Fruit fly (Drosophila melanogaster) whole organism: ENCODE measurements around the gene CG16825.
A peak's percentile ranks its signal among the peaks of the same experiment; 100 is the strongest.

Source experiments
- CG8478 ChIP-seq: fragments of >200 bp; optimal IDR thresholded peaks from 2 replicates; lab custom pipeline; 2018; ENCODE audit warnings: inconsistent platforms
- Dll ChIP-seq: fragments of >200 bp; optimal IDR thresholded peaks from 2 replicates; lab custom pipeline; 2017
- EcR ChIP-seq, 2 experiments: fragments of >200 bp; optimal IDR thresholded peaks; 2 replicates each; lab custom pipeline; 2017; ENCODE audit warnings: missing biosample characterization in 2 of 2, missing genetic modification characterization in 2 of 2, missing genetic modification reagents in 2 of 2
- pan ChIP-seq: fragments of >200 bp; optimal IDR thresholded peaks from 2 replicates; lab custom pipeline; 2017
- psq ChIP-seq: fragments of >200 bp; optimal IDR thresholded peaks from 2 replicates; lab custom pipeline; 2017
- usp ChIP-seq: fragments of >200 bp; optimal IDR thresholded peaks from 2 replicates; lab custom pipeline; 2017; ENCODE audit warnings: missing biosample characterization, missing genetic modification characterization, mixed read lengths

Gene CG16825

dm6 chr2L:13290276-13291065, 14.1 kb upstream of the CG16825 start:
- TF ChIP-seq Dll (lab: Kevin White, UChicago) (peak; percentile 57), usp (GFP tag; lab: Kevin White, UChicago) (no peak)

dm6 chr2L:13291066-13291434, 13.5 kb upstream of the CG16825 start:
- TF ChIP-seq Dll (lab: Kevin White, UChicago) (no peak), EcR (GFP tag; optimal IDR thresholded peaks at IDR 0.05; lab: Kevin White, UChicago) (no peak), CG8478 (lab: Kevin White, UChicago) (no peak), usp (GFP tag; lab: Kevin White, UChicago) (no peak), psq (lab: Kevin White, UChicago) (no peak), pan (lab: Kevin White, UChicago) (no peak)

dm6 chr2L:13291960-13292487, 12.6 kb upstream of the CG16825 start:
- TF ChIP-seq usp (GFP tag; lab: Kevin White, UChicago) = no peak
- TF ChIP-seq CG8478 (lab: Kevin White, UChicago) = no peak
- TF ChIP-seq EcR (GFP tag; optimal IDR thresholded peaks at IDR 0.05; lab: Kevin White, UChicago) = no peak
- no peak for TF ChIP-seq Dll (lab: Kevin White, UChicago)
- TF ChIP-seq psq (lab: Kevin White, UChicago) = no peak
- TF ChIP-seq pan (lab: Kevin White, UChicago) = no peak

dm6 chr2L:13292626-13293025, 12.0 kb upstream of the CG16825 start, which contains the start of gene CG16824:
Gene CG16824, plus strand, starts transcription at chr2L:13293009.
- TF ChIP-seq pan (lab: Kevin White, UChicago) (no peak), psq (lab: Kevin White, UChicago) (no peak), Dll (lab: Kevin White, UChicago) (no peak), CG8478 (lab: Kevin White, UChicago) (no peak), usp (GFP tag; lab: Kevin White, UChicago) (no peak), EcR (GFP tag; optimal IDR thresholded peaks at IDR 0.05; lab: Kevin White, UChicago) (no peak)

dm6 chr2L:13295978-13296702, 8.4 kb upstream of the CG16825 start:
- TF ChIP-seq usp (GFP tag; lab: Kevin White, UChicago) (no peak), psq (lab: Kevin White, UChicago) (no peak), CG8478 (lab: Kevin White, UChicago) (no peak), Dll (lab: Kevin White, UChicago) (no peak), pan (lab: Kevin White, UChicago) (no peak), EcR (GFP tag; optimal IDR thresholded peaks at IDR 0.05; lab: Kevin White, UChicago) (no peak)

- no peak for TF ChIP-seq CG8478 (lab: Kevin White, UChicago)
- TF ChIP-seq pan (lab: Kevin White, UChicago) = no peak
- TF ChIP-seq Dll (lab: Kevin White, UChicago) = no peak
- TF ChIP-seq EcR (GFP tag; optimal IDR thresholded peaks at IDR 0.05; lab: Kevin White, UChicago) = no peak
- no peak for TF ChIP-seq psq (lab: Kevin White, UChicago)
- no peak for TF ChIP-seq usp (GFP tag; lab: Kevin White, UChicago)
Observed at dm6 chr2L:13296703-13297230, 7.8 kb upstream of the CG16825 start.

- TF ChIP-seq CG8478 (lab: Kevin White, UChicago) (no peak), EcR (GFP tag; optimal IDR thresholded peaks at IDR 0.05; lab: Kevin White, UChicago) (no peak), Dll (lab: Kevin White, UChicago) (no peak), pan (lab: Kevin White, UChicago) (no peak), usp (GFP tag; lab: Kevin White, UChicago) (no peak), psq (lab: Kevin White, UChicago) (no peak)
Observed at dm6 chr2L:13305000-13305399, 412 bp downstream of the CG16825 start.

- TF ChIP-seq psq (lab: Kevin White, UChicago) = no peak
- no peak for TF ChIP-seq usp (GFP tag; lab: Kevin White, UChicago)
- no peak for TF ChIP-seq CG8478 (lab: Kevin White, UChicago)
- TF ChIP-seq EcR (GFP tag; optimal IDR thresholded peaks at IDR 0.05; lab: Kevin White, UChicago) = no peak
- no peak for TF ChIP-seq Dll (lab: Kevin White, UChicago)
Observed at dm6 chr2L:13306655-13307054, 2.1 kb downstream of the CG16825 start, which contains the start of gene CG43779. Gene CG43779, minus strand, starts transcription at chr2L:13306755.

- no peak for TF ChIP-seq psq (lab: Kevin White, UChicago)
- no peak for TF ChIP-seq usp (GFP tag; lab: Kevin White, UChicago)
- no peak for TF ChIP-seq pan (lab: Kevin White, UChicago)
- TF ChIP-seq CG8478 (lab: Kevin White, UChicago) = no peak
- no peak for TF ChIP-seq Dll (lab: Kevin White, UChicago)
- no peak for TF ChIP-seq EcR (GFP tag; optimal IDR thresholded peaks at IDR 0.05; lab: Kevin White, UChicago)
Observed at dm6 chr2L:13325823-13326222, 21.2 kb downstream of the CG16825 start.

- no peak for TF ChIP-seq usp (GFP tag; lab: Kevin White, UChicago)
- TF ChIP-seq Dll (lab: Kevin White, UChicago) = no peak
- TF ChIP-seq psq (lab: Kevin White, UChicago) = no peak
- TF ChIP-seq pan (lab: Kevin White, UChicago) = no peak
- TF ChIP-seq EcR (GFP tag; optimal IDR thresholded peaks at IDR 0.05; lab: Kevin White, UChicago) = no peak
- TF ChIP-seq CG8478 (lab: Kevin White, UChicago) = no peak
Observed at dm6 chr2L:13331021-13331420, 26.4 kb downstream of the CG16825 start, which contains the start of gene hbt. Gene hbt, minus strand, starts transcription at chr2L:13331121.
